Worm (Caenorhabditis elegans) whole organism, L2 larva: ENCODE results near the gene F41C3.8.

Experiments
- C34F6.9 ChIP-seq: fragments of 150-350 bp; optimal IDR thresholded peaks from 2 replicates; lab custom pipeline; 2014; ENCODE audit warnings: missing biosample characterization, missing genetic modification characterization
- F13H6.1 ChIP-seq: sonication (generic microtip); optimal IDR thresholded peaks from 2 replicates; lab custom pipeline; 2016; ENCODE audit warnings: missing genetic modification characterization, missing compliant biosample characterization
- R02D3.7 ChIP-seq: fragments of 150-350 bp; optimal IDR thresholded peaks from 2 replicates; lab custom pipeline; 2014; ENCODE audit warnings: missing biosample characterization, missing genetic modification characterization
- Y55F3AM.14 ChIP-seq: fragments of 200-800 bp; sonication (Bioruptor generic); optimal IDR thresholded peaks from 2 replicates; lab custom pipeline; 2018; ENCODE audit warnings: mild to moderate bottlenecking, missing genetic modification characterization, missing compliant biosample characterization
- alr-1 ChIP-seq: fragments of 150-350 bp; optimal IDR thresholded peaks from 2 replicates; lab custom pipeline; 2014; ENCODE audit warnings: missing biosample characterization, missing genetic modification characterization
- ama-1 ChIP-seq: fragments of 150-350 bp; optimal IDR thresholded peaks from 2 replicates; lab custom pipeline; 2018; ENCODE audit warnings: inconsistent platforms
- blmp-1 ChIP-seq: sonication (generic microtip); optimal IDR thresholded peaks from 2 replicates; lab custom pipeline; 2017; ENCODE audit warnings: missing genetic modification characterization, mild to moderate bottlenecking, missing compliant biosample characterization, antibody characterized with exemption, moderate library complexity; ENCODE audit not compliant: insufficient read depth
- ceh-16 ChIP-seq: fragments of 150-350 bp; optimal IDR thresholded peaks from 2 replicates; lab custom pipeline; 2014; ENCODE audit warnings: missing biosample characterization, missing genetic modification characterization
- ceh-82 ChIP-seq: fragments of 150-350 bp; optimal IDR thresholded peaks from 2 replicates; lab custom pipeline; 2014; ENCODE audit warnings: missing biosample characterization, missing genetic modification characterization
- crh-2 ChIP-seq: sonication (generic microtip); optimal IDR thresholded peaks from 2 replicates; lab custom pipeline; 2017; ENCODE audit warnings: missing biosample characterization, missing genetic modification characterization
- dmd-4 ChIP-seq: sonication (generic microtip); optimal IDR thresholded peaks from 2 replicates; lab custom pipeline; 2017; ENCODE audit warnings: missing biosample characterization, missing genetic modification characterization
- egl-27 ChIP-seq: sonication (generic microtip); optimal IDR thresholded peaks from 3 replicates; lab custom pipeline; 2017; ENCODE audit warnings: missing biosample characterization, missing genetic modification reagents, missing genetic modification characterization
- elt-1 ChIP-seq: fragments of 150-350 bp; optimal IDR thresholded peaks from 2 replicates; lab custom pipeline; 2014; ENCODE audit warnings: missing biosample characterization, missing genetic modification characterization
- fos-1 ChIP-seq: fragments of 150-350 bp; optimal IDR thresholded peaks from 2 replicates; lab custom pipeline; 2014; ENCODE audit warnings: missing biosample characterization, missing genetic modification characterization
- lin-11 ChIP-seq: fragments of 150-350 bp; sonication (generic microtip); optimal IDR thresholded peaks from 2 replicates; lab custom pipeline; 2014; ENCODE audit warnings: missing biosample characterization, missing genetic modification characterization, inconsistent platforms, mixed read lengths
- lin-39 ChIP-seq: fragments of 150-350 bp; optimal IDR thresholded peaks from 2 replicates; lab custom pipeline; 2014; ENCODE audit warnings: missing biosample characterization, missing genetic modification reagents, missing genetic modification characterization
- lsy-2 ChIP-seq, 2 experiments: fragments of 150-350 bp in 1 of 2; sonication (generic microtip) in 1 of 2; optimal IDR thresholded peaks; 2 replicates each; lab custom pipeline; 2014 to 2017; ENCODE audit warnings: missing biosample characterization in 2 of 2, missing genetic modification characterization in 2 of 2
- mab-5 ChIP-seq: fragments of 150-350 bp; optimal IDR thresholded peaks from 2 replicates; lab custom pipeline; 2014; ENCODE audit warnings: missing biosample characterization, missing genetic modification characterization
- mbf-1 ChIP-seq: sonication (generic microtip); optimal IDR thresholded peaks from 2 replicates; lab custom pipeline; 2017; ENCODE audit warnings: missing biosample characterization, missing genetic modification characterization
- mdl-1 ChIP-seq, 2 experiments: fragments of 150-350 bp in 1 of 2; sonication (generic microtip) in 1 of 2; optimal IDR thresholded peaks; 2 replicates each; lab custom pipeline; 2017; ENCODE audit warnings: missing biosample characterization in 2 of 2, missing genetic modification characterization in 2 of 2
- nhr-10 ChIP-seq: sonication (generic microtip); optimal IDR thresholded peaks from 2 replicates; lab custom pipeline; 2017; ENCODE audit warnings: missing biosample characterization, missing genetic modification characterization
- nhr-11 ChIP-seq: fragments of 150-350 bp; optimal IDR thresholded peaks from 2 replicates; lab custom pipeline; 2014; ENCODE audit warnings: missing biosample characterization, missing genetic modification characterization
- nhr-12 ChIP-seq: fragments of 150-350 bp; optimal IDR thresholded peaks from 2 replicates; lab custom pipeline; 2014; ENCODE audit warnings: missing biosample characterization, missing genetic modification characterization
- nhr-21 ChIP-seq: fragments of 150-350 bp; optimal IDR thresholded peaks from 2 replicates; lab custom pipeline; 2014; ENCODE audit warnings: missing biosample characterization, missing genetic modification characterization
- nhr-237 ChIP-seq: fragments of 150-350 bp; optimal IDR thresholded peaks from 2 replicates; lab custom pipeline; 2014; ENCODE audit warnings: missing biosample characterization, missing genetic modification characterization
- nhr-6 ChIP-seq: fragments of 150-350 bp; optimal IDR thresholded peaks from 2 replicates; lab custom pipeline; 2014; ENCODE audit warnings: missing biosample characterization, missing genetic modification characterization
- nhr-77 ChIP-seq: fragments of 150-350 bp; optimal IDR thresholded peaks from 2 replicates; lab custom pipeline; 2014; ENCODE audit warnings: missing biosample characterization, missing genetic modification characterization
- peb-1 ChIP-seq: fragments of 150-350 bp; optimal IDR thresholded peaks from 2 replicates; lab custom pipeline; 2014; ENCODE audit warnings: missing biosample characterization, missing genetic modification characterization
- sem-4 ChIP-seq: fragments of 150-350 bp; optimal IDR thresholded peaks from 2 replicates; lab custom pipeline; 2014; ENCODE audit warnings: missing biosample characterization, missing genetic modification reagents, missing genetic modification characterization
- sma-3 ChIP-seq: sonication (generic microtip); optimal IDR thresholded peaks from 2 replicates; lab custom pipeline; 2016; ENCODE audit warnings: missing genetic modification reagents, missing genetic modification characterization, missing compliant biosample characterization
- sma-9 ChIP-seq, 2 experiments: fragments of 150-350 bp in 1 of 2; sonication (generic microtip) in 1 of 2; optimal IDR thresholded peaks; 2 replicates each; lab custom pipeline; 2014 to 2016; ENCODE audit warnings: missing genetic modification characterization in 2 of 2, mild to moderate bottlenecking in 1 of 2, missing biosample characterization in 1 of 2, missing compliant biosample characterization in 1 of 2, missing genetic modification reagents in 1 of 2, moderate library complexity in 1 of 2
- snpc-4 ChIP-seq: fragments of 150-350 bp; optimal IDR thresholded peaks from 2 replicates; lab custom pipeline; 2014; ENCODE audit warnings: missing biosample characterization, missing genetic modification characterization
- unc-39 ChIP-seq: fragments of 150-350 bp; optimal IDR thresholded peaks from 2 replicates; lab custom pipeline; 2014; ENCODE audit warnings: missing biosample characterization, missing genetic modification characterization
- unc-55 ChIP-seq: fragments of 150-350 bp; sonication (generic microtip); optimal IDR thresholded peaks from 3 replicates; lab custom pipeline; 2014; ENCODE audit warnings: missing biosample characterization, missing genetic modification reagents, missing genetic modification characterization
- unc-62 ChIP-seq: fragments of 150-350 bp; optimal IDR thresholded peaks from 2 replicates; lab custom pipeline; 2014; ENCODE audit warnings: missing biosample characterization, missing genetic modification reagents, missing genetic modification characterization
- zag-1 ChIP-seq: fragments of 150-350 bp; optimal IDR thresholded peaks from 2 replicates; lab custom pipeline; 2014; ENCODE audit warnings: missing biosample characterization, missing genetic modification characterization
- ztf-11 ChIP-seq: sonication (generic microtip); optimal IDR thresholded peaks from 2 replicates; lab custom pipeline; 2017; ENCODE audit warnings: missing biosample characterization, missing genetic modification characterization
- ztf-4 ChIP-seq: fragments of 150-350 bp; optimal IDR thresholded peaks from 2 replicates; lab custom pipeline; 2014; ENCODE audit warnings: missing biosample characterization, missing genetic modification characterization

The F41C3.8 gene

ce11 chrII:4684852-4685251, 31.0 kb upstream of the F41C3.8 start:
- TF ChIP-seq dmd-4 (tag; lab: Kevin White, UChicago) (no peak), lin-39 (tag; lab: Kevin White, UChicago) (no peak), nhr-6 (tag; lab: Kevin White, UChicago) (no peak), lin-11 (tag; lab: Kevin White, UChicago) (no peak), unc-39 (tag; lab: Kevin White, UChicago) (no peak), ztf-11 (no peak), mab-5 (tag; lab: Kevin White, UChicago) (no peak), lsy-2 (tag; optimal IDR thresholded peaks at IDR 0.05; lab: Kevin White, UChicago) (no peak), nhr-21 (tag; lab: Kevin White, UChicago) (no peak), nhr-11 (no peak), fos-1 (tag; lab: Kevin White, UChicago) (no peak), sma-9 (GFP tag; optimal IDR thresholded peaks at IDR 0.05; lab: Kevin White, UChicago) (no peak), sma-9 (tag; optimal IDR thresholded peaks at IDR 0.05; lab: Kevin White, UChicago) (no peak), nhr-77 (tag; lab: Kevin White, UChicago) (no peak), nhr-12 (tag; lab: Kevin White, UChicago) (no peak), ceh-82 (tag; lab: Kevin White, UChicago) (no peak), blmp-1 (no peak), nhr-237 (no peak), zag-1 (tag; lab: Kevin White, UChicago) (no peak), C34F6.9 (tag; lab: Kevin White, UChicago) (no peak)

ce11 chrII:4686941-4687340, 28.9 kb upstream of the F41C3.8 start, which contains the start of gene sre-39:
TSS of gene sre-39 (plus strand) at chrII:4687241.
- TF ChIP-seq sma-3, result no peak
- no peak for TF ChIP-seq peb-1 (tag; lab: Kevin White, UChicago)
- TF ChIP-seq unc-39 (tag; lab: Kevin White, UChicago), result no peak
- no peak for TF ChIP-seq R02D3.7 (tag; lab: Kevin White, UChicago)
- no peak for TF ChIP-seq ceh-16
- TF ChIP-seq ceh-82 (tag; lab: Kevin White, UChicago), result no peak
- TF ChIP-seq elt-1 (tag; lab: Kevin White, UChicago), result no peak
- no peak for TF ChIP-seq mdl-1 (tag; optimal IDR thresholded peaks at IDR 0.05; lab: Kevin White, UChicago)
- TF ChIP-seq mbf-1 (tag; lab: Kevin White, UChicago), result no peak
- TF ChIP-seq nhr-11, result no peak
- TF ChIP-seq snpc-4 (tag; lab: Kevin White, UChicago), result no peak
- no peak for TF ChIP-seq ztf-4
- TF ChIP-seq Y55F3AM.14 (GFP tag; lab: Kevin White, UChicago), result no peak
- no peak for TF ChIP-seq nhr-77 (tag; lab: Kevin White, UChicago)
- no peak for TF ChIP-seq unc-62 (GFP tag; lab: Kevin White, UChicago)

DNA sequence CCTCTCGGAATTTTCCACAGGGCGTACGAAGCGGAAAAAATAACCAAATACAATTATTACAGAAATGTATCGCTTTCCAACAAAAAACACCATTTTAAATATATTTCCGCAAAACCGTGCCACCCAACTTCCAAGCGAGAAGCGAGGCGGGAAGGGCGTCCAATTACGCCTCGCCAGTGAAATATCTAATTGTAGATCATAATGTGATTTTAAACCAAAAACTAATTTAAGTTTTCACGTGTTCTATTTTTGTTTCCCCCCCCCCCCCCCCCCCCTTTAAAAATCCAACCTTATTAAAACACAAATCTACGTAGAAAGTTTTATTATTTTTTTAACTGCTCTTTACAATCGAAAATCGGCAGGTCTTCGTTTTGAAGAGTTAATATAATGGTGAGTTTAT, 26.4 kb upstream of the F41C3.8 start, which contains the start of gene F10G7.12:
F10G7.12 (plus strand) TSS at position 301 of the 400 bp plus-strand sequence.
- TF ChIP-seq peb-1 (tag; lab: Kevin White, UChicago) (no peak), C34F6.9 (tag; lab: Kevin White, UChicago) (no peak), ama-1 (lab: Kevin White, UChicago) (no peak), egl-27 (no peak), zag-1 (tag; lab: Kevin White, UChicago) (no peak), sma-3 (no peak), sem-4 (tag; lab: Kevin White, UChicago) (no peak), unc-55 (GFP tag; lab: Kevin White, UChicago) (no peak), nhr-237 (no peak), nhr-10 (tag; lab: Kevin White, UChicago) (no peak)

- TF ChIP-seq R02D3.7 (tag; lab: Kevin White, UChicago) (no peak), sma-9 (GFP tag; optimal IDR thresholded peaks at IDR 0.05; lab: Kevin White, UChicago) (peak; percentile 27), sma-9 (tag; optimal IDR thresholded peaks at IDR 0.05; lab: Kevin White, UChicago) (no peak), unc-39 (tag; lab: Kevin White, UChicago) (no peak), C34F6.9 (tag; lab: Kevin White, UChicago) (peak; percentile 42), F13H6.1 (tag; lab: Kevin White, UChicago) (peak; percentile 11), nhr-21 (tag; lab: Kevin White, UChicago) (no peak), alr-1 (no peak), crh-2 (tag; lab: Kevin White, UChicago) (peak; percentile 17), Y55F3AM.14 (GFP tag; lab: Kevin White, UChicago) (no peak), snpc-4 (tag; lab: Kevin White, UChicago) (no peak), fos-1 (tag; lab: Kevin White, UChicago) (peak; percentile 49), peb-1 (tag; lab: Kevin White, UChicago) (no peak), mdl-1 (tag; optimal IDR thresholded peaks at IDR 0.05; lab: Kevin White, UChicago) (peak in 1 of 2 experiments; percentile 8), nhr-11 (no peak), lsy-2 (tag; optimal IDR thresholded peaks at IDR 0.05; lab: Kevin White, UChicago) (peak in 1 of 2 experiments; percentile 60), sem-4 (tag; lab: Kevin White, UChicago) (no peak)
- TF ChIP-seq, all 48 proteins: peak for 7
These were observed 22.7 kb upstream of the F41C3.8 start, which contains the start of gene F10G7.5 for ce11 chrII:4693129-4693528. TSS of gene F10G7.5 (plus strand) at chrII:4693414.
